Worm (Caenorhabditis elegans) whole organism, young adult: ENCODE data around the gene hmg-4.

Experiments used
- B0261.1 ChIP-seq: sonication (generic microtip); optimal IDR thresholded peaks from 2 replicates; lab custom pipeline; 2016; ENCODE audit warnings: mild to moderate bottlenecking, missing genetic modification characterization, moderate library complexity, missing compliant biosample characterization
- K12H6.12 ChIP-seq: fragments of 200-800 bp; sonication (Bioruptor generic); optimal IDR thresholded peaks from 2 replicates; lab custom pipeline; 2018; ENCODE audit warnings: mild to moderate bottlenecking, missing genetic modification characterization, missing compliant biosample characterization
- attf-3 ChIP-seq: fragments of 200-800 bp; sonication (Bioruptor generic); conservative IDR thresholded peaks from 2 replicates; pipeline ENCODE4 v1.3.6; 2022; ENCODE audit warnings: missing genetic modification reagents, missing genetic modification characterization, missing compliant biosample characterization
- attf-5 ChIP-seq: fragments of 200-800 bp; sonication (Bioruptor generic); optimal IDR thresholded peaks from 2 replicates; lab custom pipeline; 2018; ENCODE audit warnings: mild to moderate bottlenecking, missing genetic modification characterization, missing compliant biosample characterization
- cebp-2 ChIP-seq: fragments of 200-800 bp; sonication (Bioruptor generic); IDR thresholded peaks from 2 replicates; pipeline ENCODE4 v1.3.6; 2022; ENCODE audit warnings: missing genetic modification characterization, missing compliant biosample characterization
- ceh-40 ChIP-seq: fragments of 200-800 bp; sonication (Bioruptor generic); IDR thresholded peaks from 2 replicates; pipeline ENCODE4 v1.3.6; 2022; ENCODE audit warnings: missing genetic modification characterization, missing compliant biosample characterization
- hsf-1 ChIP-seq: fragments of 200-800 bp; sonication (Bioruptor generic); IDR thresholded peaks from 2 replicates; pipeline ENCODE4 v1.3.6; 2022; ENCODE audit warnings: missing genetic modification reagents, missing genetic modification characterization, missing compliant biosample characterization
- nfya-1 ChIP-seq: sonication (generic microtip); optimal IDR thresholded peaks from 2 replicates; lab custom pipeline; 2017; ENCODE audit warnings: antibody characterized with exemption, missing compliant biosample characterization, missing genetic modification characterization, borderline replicate concordance; ENCODE audit not compliant: insufficient read depth
- snpc-1.3 ChIP-seq: sonication (generic microtip); optimal IDR thresholded peaks from 2 replicates; lab custom pipeline; 2017; ENCODE audit warnings: missing genetic modification characterization, mild to moderate bottlenecking, missing compliant biosample characterization, antibody characterized with exemption, moderate library complexity, missing genotype, missing genetic modification reagents; ENCODE audit not compliant: insufficient read depth
- unc-130 ChIP-seq: sonication (generic microtip); optimal IDR thresholded peaks from 2 replicates; lab custom pipeline; 2016; ENCODE audit warnings: missing genetic modification reagents, missing genetic modification characterization, missing compliant biosample characterization
- unc-62 ChIP-seq: fragments of 150-350 bp; optimal IDR thresholded peaks from 2 replicates; lab custom pipeline; 2014; ENCODE audit warnings: missing biosample characterization, missing genetic modification reagents, missing genetic modification characterization
- ztf-28 ChIP-seq: fragments of 200-800 bp; sonication (Bioruptor generic); IDR thresholded peaks from 2 replicates; pipeline ENCODE4 v1.3.6; 2022; ENCODE audit warnings: missing genetic modification reagents, missing genetic modification characterization, missing compliant biosample characterization

ce11 chrIII:7367012-7367760 is 14.2 kb downstream of the hmg-4 start, which contains the start of the genes T20B12.5 and T20B12.4:
- TF ChIP-seq nfya-1 (tag; lab: Kevin White, UChicago) = no peak
- no peak for TF ChIP-seq attf-5 (GFP tag; lab: Kevin White, UChicago)
- no peak for TF ChIP-seq attf-3 (GFP tag; lab: Robert Waterston, UW)
- TF ChIP-seq hsf-1 (GFP tag; lab: Robert Waterston, UW) = no peak
- TF ChIP-seq unc-130 (GFP tag; lab: Kevin White, UChicago) = no peak
- no peak for TF ChIP-seq ztf-28 (GFP tag; lab: Robert Waterston, UW)
- no peak for TF ChIP-seq ceh-40
- TF ChIP-seq K12H6.12 (tag; lab: Kevin White, UChicago) = no peak
- no peak for TF ChIP-seq unc-62 (GFP tag; lab: Kevin White, UChicago)
- TF ChIP-seq cebp-2 (GFP tag; lab: Robert Waterston, UW) = no peak
- TF ChIP-seq snpc-1.3 (tag; lab: Kevin White, UChicago) = no peak
- TF ChIP-seq B0261.1 (tag; lab: Kevin White, UChicago) = no peak
